Fruit fly (Drosophila melanogaster) whole organism, embryonic: ENCODE data around the gene CG10730.
A peak's percentile ranks its signal among the peaks of the same experiment; 100 is the strongest.

Source experiments
- CG12219 ChIP-seq: fragments of 200-800 bp; sonication (Bioruptor generic); optimal IDR thresholded peaks from 3 replicates; lab custom pipeline; 2018; ENCODE audit warnings: missing biosample characterization, mild to moderate bottlenecking, missing genetic modification characterization
- CG12744 ChIP-seq: fragments of 200-800 bp; sonication (Bioruptor generic); optimal IDR thresholded peaks from 2 replicates; lab custom pipeline; 2016; ENCODE audit warnings: missing biosample characterization, missing genetic modification characterization
- CG13287 ChIP-seq: fragments of 200-800 bp; sonication (Bioruptor generic); IDR thresholded peaks from 2 replicates; pipeline ENCODE4 v1.3.6; 2022; ENCODE audit warnings: missing biosample characterization, missing genetic modification characterization; ENCODE audit not compliant: partially characterized antibody
- CG14710 ChIP-seq: fragments of 200-800 bp; sonication (Bioruptor generic); optimal IDR thresholded peaks from 3 replicates; lab custom pipeline; 2019; ENCODE audit warnings: missing biosample characterization, mild to moderate bottlenecking, missing genetic modification characterization, moderate library complexity
- CG14965 ChIP-seq: fragments of 200-800 bp; sonication (Bioruptor generic); optimal IDR thresholded peaks from 2 replicates; lab custom pipeline; 2016; ENCODE audit warnings: missing biosample characterization, missing genetic modification characterization, borderline replicate concordance
- CG18619 ChIP-seq: fragments of 200-800 bp; sonication (Bioruptor generic); optimal IDR thresholded peaks from 3 replicates; lab custom pipeline; 2017; ENCODE audit warnings: missing biosample characterization, mild to moderate bottlenecking, missing genetic modification characterization
- CG31224 ChIP-seq: fragments of 200-800 bp; sonication (Bioruptor generic); IDR thresholded peaks from 2 replicates; pipeline ENCODE4 v1.3.6; 2022; ENCODE audit warnings: missing biosample characterization, missing genetic modification characterization
- CG4328 ChIP-seq: fragments of 200-800 bp; sonication (Bioruptor generic); optimal IDR thresholded peaks from 3 replicates; lab custom pipeline; 2017; ENCODE audit warnings: missing biosample characterization, missing genetic modification reagents, missing genetic modification characterization
- CG4820 ChIP-seq: fragments of 200-800 bp; sonication (Bioruptor generic); optimal IDR thresholded peaks from 3 replicates; lab custom pipeline; 2016; ENCODE audit warnings: missing biosample characterization, missing genetic modification characterization
- CG6854 ChIP-seq: fragments of 200-800 bp; sonication (Bioruptor generic); optimal IDR thresholded peaks from 3 replicates; lab custom pipeline; 2017; ENCODE audit warnings: missing biosample characterization, mild to moderate bottlenecking, missing genetic modification characterization
- CG7556 ChIP-seq: fragments of 200-800 bp; sonication (Bioruptor generic); optimal IDR thresholded peaks from 2 replicates; lab custom pipeline; 2017; ENCODE audit warnings: missing biosample characterization, mild to moderate bottlenecking, missing genetic modification characterization
- CG7745 ChIP-seq: fragments of 200-800 bp; sonication (Bioruptor generic); optimal IDR thresholded peaks from 2 replicates; lab custom pipeline; 2018; ENCODE audit warnings: missing biosample characterization, mild to moderate bottlenecking, missing genetic modification characterization, moderate library complexity
- CG9932 ChIP-seq: fragments of 200-800 bp; sonication (Bioruptor generic); IDR thresholded peaks from 2 replicates; pipeline ENCODE4 v1.3.6; 2022; ENCODE audit warnings: missing biosample characterization, missing genetic modification characterization
- D19A ChIP-seq: fragments of 200-800 bp; optimal IDR thresholded peaks from 3 replicates; lab custom pipeline; 2019; ENCODE audit warnings: missing biosample characterization, mild to moderate bottlenecking, missing genetic modification characterization, moderate library complexity
- Dfd ChIP-seq, 2 experiments: fragments of >200 bp; optimal IDR thresholded peaks; 2 replicates each; lab custom pipeline; 2017; ENCODE audit warnings: missing biosample characterization in 2 of 2, missing genetic modification characterization in 2 of 2
- Dip3 ChIP-seq: fragments of 200-800 bp; sonication (Bioruptor generic); optimal IDR thresholded peaks from 3 replicates; lab custom pipeline; 2016; ENCODE audit warnings: missing biosample characterization, missing genetic modification characterization
- Dp ChIP-seq: fragments of 200-800 bp; sonication (Bioruptor generic); optimal IDR thresholded peaks from 2 replicates; lab custom pipeline; 2018; ENCODE audit warnings: missing biosample characterization, mild to moderate bottlenecking, missing genetic modification characterization, moderate library complexity
- E2f1 ChIP-seq: fragments of 200-800 bp; sonication (Bioruptor generic); IDR thresholded peaks from 2 replicates; pipeline ENCODE4 v1.3.6; 2022; ENCODE audit warnings: missing biosample characterization, missing genetic modification characterization
- ERR ChIP-seq: fragments of 200-800 bp; sonication (Bioruptor generic); optimal IDR thresholded peaks from 2 replicates; lab custom pipeline; 2016; ENCODE audit warnings: missing biosample characterization, missing genetic modification characterization
- Fer2 ChIP-seq: fragments of 200-800 bp; sonication (Bioruptor generic); optimal IDR thresholded peaks from 2 replicates; lab custom pipeline; 2018; ENCODE audit warnings: missing biosample characterization, mild to moderate bottlenecking, missing genetic modification characterization, moderate library complexity
- Hr51 ChIP-seq, 2 experiments: fragments of 200-800 bp; sonication (Bioruptor generic); optimal IDR thresholded peaks; 2 replicates in 1 of 2; 3 replicates in 1 of 2; lab custom pipeline; 2016 to 2018; ENCODE audit warnings: missing biosample characterization in 2 of 2, missing genetic modification characterization in 2 of 2, mild to moderate bottlenecking in 1 of 2, moderate library complexity in 1 of 2
- Kr ChIP-seq: fragments of 200-800 bp; sonication (Bioruptor generic); optimal IDR thresholded peaks from 2 replicates; lab custom pipeline; 2017; ENCODE audit warnings: missing biosample characterization, mild to moderate bottlenecking, missing genetic modification characterization
- Mrtf ChIP-seq: fragments of 200-800 bp; sonication (Bioruptor generic); IDR thresholded peaks from 3 replicates; pipeline ENCODE4 v1.3.6; 2022; ENCODE audit warnings: missing biosample characterization, missing genetic modification characterization
- Oaz ChIP-seq: fragments of 200-800 bp; sonication (Bioruptor generic); IDR thresholded peaks from 2 replicates; pipeline ENCODE4 v1.3.6; 2022; ENCODE audit warnings: missing biosample characterization, missing genetic modification characterization
- Ptx1 ChIP-seq: fragments of 200-800 bp; sonication (Bioruptor generic); IDR thresholded peaks from 2 replicates; pipeline ENCODE4 v1.3.6; 2022; ENCODE audit warnings: missing biosample characterization, missing genetic modification characterization
- ac ChIP-seq: fragments of 200-800 bp; sonication (Bioruptor generic); optimal IDR thresholded peaks from 3 replicates; lab custom pipeline; 2017; ENCODE audit warnings: missing biosample characterization, mild to moderate bottlenecking, missing genetic modification characterization
- aop ChIP-seq: fragments of 200-800 bp; sonication (Bioruptor generic); IDR thresholded peaks from 2 replicates; pipeline ENCODE4 v1.3.6; 2022; ENCODE audit warnings: missing biosample characterization, missing genetic modification characterization
- bbx ChIP-seq: fragments of 200-800 bp; sonication (Bioruptor generic); IDR thresholded peaks from 2 replicates; pipeline ENCODE4 v1.3.6; 2022; ENCODE audit warnings: missing biosample characterization, missing genetic modification characterization; ENCODE audit not compliant: partially characterized antibody
- cato ChIP-seq: fragments of 200-800 bp; sonication (Bioruptor generic); optimal IDR thresholded peaks from 2 replicates; lab custom pipeline; 2016; ENCODE audit warnings: missing biosample characterization, missing genetic modification characterization, borderline replicate concordance
- croc ChIP-seq: fragments of 200-800 bp; sonication (Bioruptor generic); conservative IDR thresholded peaks from 3 replicates; pipeline ENCODE4 v1.3.6; 2022; ENCODE audit warnings: missing biosample characterization, missing genetic modification characterization
- dpn ChIP-seq, 2 experiments: fragments of 200-800 bp; sonication (Bioruptor generic); optimal IDR thresholded peaks; 3 replicates each; lab custom pipeline; 2016; ENCODE audit warnings: missing biosample characterization in 2 of 2, missing genetic modification characterization in 2 of 2
- dysf ChIP-seq: fragments of 200-800 bp; sonication (Bioruptor generic); IDR thresholded peaks from 3 replicates; pipeline ENCODE4 v1.3.6; 2022; ENCODE audit warnings: missing biosample characterization, missing genetic modification characterization
- gce ChIP-seq: fragments of 200-800 bp; sonication (Bioruptor generic); IDR thresholded peaks from 3 replicates; pipeline ENCODE4 v1.3.6; 2022; ENCODE audit warnings: missing biosample characterization, missing genetic modification characterization
- gfzf ChIP-seq: fragments of 200-800 bp; sonication (Bioruptor generic); optimal IDR thresholded peaks from 2 replicates; lab custom pipeline; 2016; ENCODE audit warnings: missing biosample characterization, mild to moderate bottlenecking, missing genetic modification characterization, moderate library complexity
- gro ChIP-seq: fragments of 200-800 bp; sonication (Bioruptor generic); optimal IDR thresholded peaks from 2 replicates; lab custom pipeline; 2016; ENCODE audit warnings: missing biosample characterization, missing genetic modification characterization
- ham ChIP-seq: fragments of 200-800 bp; sonication (Bioruptor generic); IDR thresholded peaks from 2 replicates; pipeline ENCODE4 v1.3.6; 2022; ENCODE audit warnings: missing biosample characterization, missing genetic modification characterization
- her ChIP-seq: fragments of 200-800 bp; sonication (Bioruptor generic); optimal IDR thresholded peaks from 2 replicates; lab custom pipeline; 2016; ENCODE audit warnings: missing biosample characterization, missing genetic modification characterization
- knrl ChIP-seq: fragments of 200-800 bp; sonication (Bioruptor generic); IDR thresholded peaks from 3 replicates; pipeline ENCODE4 v1.3.6; 2022; ENCODE audit warnings: missing biosample characterization, missing genetic modification characterization; ENCODE audit not compliant: partially characterized antibody
- pita ChIP-seq: fragments of 200-800 bp; sonication (Bioruptor generic); optimal IDR thresholded peaks from 2 replicates; lab custom pipeline; 2017; ENCODE audit warnings: missing biosample characterization, mild to moderate bottlenecking, missing genetic modification characterization
- shn ChIP-seq: fragments of 200-800 bp; sonication (Bioruptor generic); optimal IDR thresholded peaks from 3 replicates; lab custom pipeline; 2016; ENCODE audit warnings: missing biosample characterization, missing genetic modification characterization
- sima ChIP-seq: fragments of 200-800 bp; sonication (Bioruptor generic); optimal IDR thresholded peaks from 2 replicates; lab custom pipeline; 2016; ENCODE audit warnings: missing biosample characterization, missing genetic modification characterization
- sisA ChIP-seq: fragments of 200-800 bp; sonication (Bioruptor generic); IDR thresholded peaks from 2 replicates; pipeline ENCODE4 v1.3.6; 2022; ENCODE audit warnings: missing biosample characterization, missing genetic modification characterization
- tap ChIP-seq: fragments of 200-800 bp; optimal IDR thresholded peaks from 3 replicates; lab custom pipeline; 2019; ENCODE audit warnings: missing biosample characterization, mild to moderate bottlenecking, missing genetic modification characterization, moderate library complexity
- tio ChIP-seq: fragments of 200-800 bp; sonication (Bioruptor generic); optimal IDR thresholded peaks from 2 replicates; lab custom pipeline; 2017; ENCODE audit warnings: missing biosample characterization, missing genetic modification characterization, inconsistent platforms
- trem ChIP-seq: fragments of 200-800 bp; optimal IDR thresholded peaks from 3 replicates; lab custom pipeline; 2019; ENCODE audit warnings: missing biosample characterization, mild to moderate bottlenecking, missing genetic modification characterization, moderate library complexity
- trh ChIP-seq: fragments of 200-800 bp; sonication (Bioruptor generic); optimal IDR thresholded peaks from 2 replicates; lab custom pipeline; 2016; ENCODE audit warnings: missing biosample characterization, missing genetic modification characterization
- twi ChIP-seq: fragments of 200-800 bp; optimal IDR thresholded peaks from 2 replicates; lab custom pipeline; 2019; ENCODE audit warnings: missing biosample characterization, mild to moderate bottlenecking, missing genetic modification characterization, moderate library complexity
- wor ChIP-seq: fragments of 200-800 bp; sonication (Bioruptor generic); IDR thresholded peaks from 2 replicates; pipeline ENCODE4 v1.3.6; 2022; ENCODE audit warnings: missing biosample characterization, missing genetic modification characterization
- zfh1 ChIP-seq: fragments of 200-800 bp; sonication (Bioruptor generic); IDR thresholded peaks from 3 replicates; pipeline ENCODE4 v1.3.6; 2022; ENCODE audit warnings: missing biosample characterization, missing genetic modification characterization

CG10730 gene

DNA sequence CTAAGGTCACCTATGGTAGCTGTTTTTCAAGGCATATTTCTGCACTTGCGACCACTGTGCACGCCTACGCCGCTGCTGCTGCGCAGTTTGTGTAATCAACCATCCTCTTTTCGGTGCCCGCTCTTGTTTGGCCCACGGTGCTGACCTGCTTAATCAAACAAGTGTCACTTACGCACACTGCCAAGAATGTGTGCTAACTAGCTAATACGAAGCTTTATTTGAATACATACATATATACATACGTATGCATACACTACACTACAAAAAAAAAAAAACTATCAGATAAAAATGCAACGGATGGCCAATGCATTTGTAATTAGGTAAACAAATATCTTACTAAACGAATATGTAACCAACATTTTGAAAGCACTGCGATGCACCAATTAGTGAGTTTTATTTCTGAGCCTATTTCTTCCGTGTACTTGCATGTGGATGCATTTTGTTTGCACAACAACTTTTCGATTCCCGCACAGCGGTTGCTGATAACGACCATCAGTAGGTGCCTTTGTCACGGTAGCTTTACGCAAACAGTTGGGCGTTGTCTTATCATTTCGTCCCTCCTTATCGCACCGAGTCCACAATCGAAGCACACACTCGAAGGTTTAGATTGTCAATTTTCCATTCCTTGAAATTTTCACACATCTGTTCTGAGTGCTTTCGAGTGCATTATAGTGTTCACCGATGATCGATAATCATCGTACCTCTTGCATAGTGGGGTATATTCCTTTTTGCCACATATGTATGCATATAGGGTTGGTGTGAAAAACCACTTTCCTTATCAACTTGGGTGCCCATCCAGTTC, 14.5 kb upstream of the CG10730 start (continued):
- TF ChIP-seq Dip3 (peak; percentile 31), zfh1 (GFP tag; lab: Robert Waterston, UW) (peak; percentile 88), Kr (peak; percentile 71), Dp (GFP tag; lab: Kevin White, UChicago) (no peak), CG4328 (GFP tag; lab: Kevin White, UChicago) (peak; percentile 41), ERR (peak; percentile 6), bbx (GFP tag; lab: Robert Waterston, UW) (0 out of 2 replicates have a peak, but pooled peaks have one; percentile 53), CG6854 (peak; percentile 71), CG31224 (GFP tag; lab: Robert Waterston, UW) (peak; percentile 18), Fer2 (peak; percentile 1), Hr51 (GFP tag; optimal IDR thresholded peaks at IDR 0.05; lab: Kevin White, UChicago) (peak; percentile 70 to 87), E2f1 (GFP tag; lab: Robert Waterston, UW) (peak; percentile 78), her (GFP tag; lab: Kevin White, UChicago) (peak; percentile 77), Ptx1 (GFP tag; lab: Robert Waterston, UW) (peak; percentile 87), CG7745 (peak; percentile 20), D19A (tag; lab: Kevin White, UChicago) (peak; percentile 60), pita (no peak), gfzf (no peak), Mrtf (GFP tag; lab: Robert Waterston, UW) (peak; percentile 74; the same call in 2 of the 3 replicates), CG14710 (tag; lab: Kevin White, UChicago) (peak; percentile 73), trem (tag; lab: Kevin White, UChicago) (peak; percentile 71), Oaz (peak; percentile 80), knrl (GFP tag; lab: Robert Waterston, UW) (no peak; the same call in 2 of the 3 replicates), sima (peak; percentile 58), gce (GFP tag; lab: Robert Waterston, UW) (peak; percentile 91), CG9932 (GFP tag; lab: Robert Waterston, UW) (peak; percentile 50), dpn (GFP tag; optimal IDR thresholded peaks at IDR 0.05; lab: Kevin White, UChicago) (peak; percentile 68 to 79), CG13287 (peak; percentile 29; the same call in 1 of the 2 replicates), tio (GFP tag; lab: Kevin White, UChicago) (peak; percentile 72), twi (tag; lab: Kevin White, UChicago) (peak; percentile 55), aop (GFP tag; lab: Robert Waterston, UW) (peak; percentile 5; the same call in 1 of the 2 replicates), trh (GFP tag; lab: Kevin White, UChicago) (peak; percentile 63), ham (GFP tag; lab: Robert Waterston, UW) (no peak), wor (GFP tag; lab: Robert Waterston, UW) (peak; percentile 79), ac (GFP tag; lab: Kevin White, UChicago) (peak; percentile 33), dysf (GFP tag; lab: Robert Waterston, UW) (peak; percentile 86), CG14965 (GFP tag; lab: Kevin White, UChicago) (peak; percentile 32), CG12219 (GFP tag; lab: Kevin White, UChicago) (peak; percentile 78), CG18619 (GFP tag; lab: Kevin White, UChicago) (peak; percentile 84), gro (GFP tag; lab: Kevin White, UChicago) (peak; percentile 20), cato (GFP tag; lab: Kevin White, UChicago) (peak; percentile 62), shn (GFP tag; lab: Kevin White, UChicago) (peak; percentile 47), CG7556 (peak; percentile 86), CG4820 (GFP tag; lab: Kevin White, UChicago) (peak; percentile 78), sisA (GFP tag; lab: Robert Waterston, UW) (peak; percentile 81), CG12744 (peak; percentile 66), croc (GFP tag; lab: Robert Waterston, UW) (peak; percentile 82), tap (tag; lab: Kevin White, UChicago) (peak; percentile 79), Dfd (GFP tag; optimal IDR thresholded peaks at IDR 0.05; lab: Kevin White, UChicago) (no peak)
